Worm (Caenorhabditis elegans) whole organism, L1 larva: ENCODE results near the gene C09H10.9.

ENCODE experiments used
- C04F5.9 ChIP-seq: sonication (generic microtip); optimal IDR thresholded peaks from 2 replicates; lab custom pipeline; 2016; ENCODE audit warnings: missing genetic modification characterization, missing compliant biosample characterization
- C16A3.4 ChIP-seq: fragments of 150-350 bp; optimal IDR thresholded peaks from 2 replicates; lab custom pipeline; 2014; ENCODE audit warnings: missing biosample characterization, missing genetic modification characterization
- Y116A8C.19 ChIP-seq: sonication (generic microtip); optimal IDR thresholded peaks from 2 replicates; lab custom pipeline; 2016; ENCODE audit warnings: missing compliant biosample characterization, missing genetic modification characterization, borderline replicate concordance
- alr-1 ChIP-seq: fragments of 200-800 bp; sonication (Bioruptor generic); optimal IDR thresholded peaks from 2 replicates; lab custom pipeline; 2018; ENCODE audit warnings: borderline replicate concordance, mild to moderate bottlenecking, missing genetic modification characterization, missing compliant biosample characterization
- aly-2 ChIP-seq: fragments of 150-350 bp; optimal IDR thresholded peaks from 2 replicates; lab custom pipeline; 2014; ENCODE audit warnings: missing biosample characterization, missing genetic modification characterization
- blmp-1 ChIP-seq: fragments of 150-350 bp; optimal IDR thresholded peaks from 2 replicates; lab custom pipeline; 2014; ENCODE audit warnings: missing biosample characterization, missing genetic modification characterization
- ceh-63 ChIP-seq: fragments of 200-800 bp; sonication (Bioruptor generic); optimal IDR thresholded peaks from 2 replicates; lab custom pipeline; 2018; ENCODE audit warnings: mild to moderate bottlenecking, missing genetic modification characterization, missing compliant biosample characterization
- ceh-8 ChIP-seq: fragments of 200-800 bp; sonication (Bioruptor generic); optimal IDR thresholded peaks from 2 replicates; lab custom pipeline; 2018; ENCODE audit warnings: mild to moderate bottlenecking, missing genetic modification characterization, moderate library complexity, missing compliant biosample characterization
- dpl-1 ChIP-seq, 3 experiments: fragments of 150-350 bp in 2 of 3; sonication (generic microtip) in 1 of 3; optimal IDR thresholded peaks; 2 replicates each; lab custom pipeline; 2014 to 2017; ENCODE audit warnings: missing biosample characterization in 3 of 3, missing genetic modification characterization in 3 of 3, missing genetic modification reagents in 3 of 3
- efl-3 ChIP-seq: fragments of 200-800 bp; sonication (Bioruptor generic); optimal IDR thresholded peaks from 2 replicates; lab custom pipeline; 2018; ENCODE audit warnings: mild to moderate bottlenecking, missing genetic modification characterization, missing compliant biosample characterization
- egl-13 ChIP-seq: sonication (generic microtip); optimal IDR thresholded peaks from 2 replicates; lab custom pipeline; 2016; ENCODE audit warnings: missing genotype, missing genetic modification reagents, missing genetic modification characterization, missing compliant biosample characterization
- elt-3 ChIP-seq, 6 experiments: fragments of 150-350 bp in 1 of 6; sonication (generic microtip); optimal IDR thresholded peaks; 2 replicates each; lab custom pipeline; 2017 to 2018; ENCODE audit warnings: missing biosample characterization in 6 of 6, missing genetic modification characterization in 6 of 6, inconsistent platforms in 1 of 6
- fkh-10 ChIP-seq: sonication (generic microtip); optimal IDR thresholded peaks from 2 replicates; lab custom pipeline; 2017; ENCODE audit warnings: missing biosample characterization, missing genetic modification reagents, missing genetic modification characterization
- fos-1 ChIP-seq: fragments of 150-350 bp; optimal IDR thresholded peaks from 2 replicates; lab custom pipeline; 2014; ENCODE audit warnings: missing biosample characterization, missing genetic modification characterization
- grh-1 ChIP-seq: fragments of 200-800 bp; sonication (Bioruptor generic); IDR thresholded peaks from 2 replicates; pipeline ENCODE4 v1.3.6; 2022; ENCODE audit warnings: missing genetic modification reagents, missing genetic modification characterization, missing compliant biosample characterization
- hlh-4 ChIP-seq: sonication (generic microtip); optimal IDR thresholded peaks from 2 replicates; lab custom pipeline; 2016; ENCODE audit warnings: mild to moderate bottlenecking, missing genetic modification characterization, missing compliant biosample characterization
- lin-14 ChIP-seq: fragments of 200-800 bp; sonication (Bioruptor generic); optimal IDR thresholded peaks from 2 replicates; lab custom pipeline; 2018; ENCODE audit warnings: mild to moderate bottlenecking, missing genetic modification characterization, moderate library complexity, missing compliant biosample characterization
- lin-15B ChIP-seq: fragments of 150-350 bp; sonication (generic microtip); optimal IDR thresholded peaks from 3 replicates; lab custom pipeline; 2014; ENCODE audit warnings: missing biosample characterization, missing genetic modification characterization
- lin-35 ChIP-seq, 2 experiments: fragments of 150-350 bp; optimal IDR thresholded peaks; 2 replicates each; lab custom pipeline; 2014; ENCODE audit warnings: missing biosample characterization in 2 of 2, missing genetic modification characterization in 2 of 2, missing genetic modification reagents in 2 of 2
- lir-3 ChIP-seq: sonication (generic microtip); optimal IDR thresholded peaks from 2 replicates; lab custom pipeline; 2016; ENCODE audit warnings: mild to moderate bottlenecking, missing genetic modification characterization, moderate library complexity, missing compliant biosample characterization; ENCODE audit not compliant: poor library complexity
- mdl-1 ChIP-seq, 2 experiments: fragments of 150-350 bp; optimal IDR thresholded peaks; 2 replicates each; lab custom pipeline; 2014 to 2017; ENCODE audit warnings: missing biosample characterization in 2 of 2, missing genetic modification characterization in 2 of 2, inconsistent platforms in 1 of 2
- nhr-11 ChIP-seq: fragments of 150-350 bp; optimal IDR thresholded peaks from 2 replicates; lab custom pipeline; 2014; ENCODE audit warnings: missing biosample characterization, missing genetic modification characterization
- nhr-12 ChIP-seq: sonication (generic microtip); optimal IDR thresholded peaks from 2 replicates; lab custom pipeline; 2017; ENCODE audit warnings: missing biosample characterization, missing genetic modification characterization
- nhr-19 ChIP-seq: fragments of 200-800 bp; sonication (Bioruptor generic); conservative IDR thresholded peaks from 2 replicates; pipeline ENCODE4 v1.3.6; 2022; ENCODE audit warnings: missing genetic modification characterization, missing compliant biosample characterization
- nhr-20 ChIP-seq: sonication (generic microtip); optimal IDR thresholded peaks from 2 replicates; lab custom pipeline; 2016; ENCODE audit warnings: mild to moderate bottlenecking, missing genetic modification characterization, missing compliant biosample characterization
- nhr-237 ChIP-seq: fragments of 150-350 bp; optimal IDR thresholded peaks from 2 replicates; lab custom pipeline; 2014; ENCODE audit warnings: missing biosample characterization, missing genetic modification characterization
- nhr-76 ChIP-seq: sonication (generic microtip); optimal IDR thresholded peaks from 2 replicates; lab custom pipeline; 2017; ENCODE audit warnings: missing biosample characterization, missing genetic modification characterization
- nhr-84 ChIP-seq: sonication (generic microtip); optimal IDR thresholded peaks from 2 replicates; lab custom pipeline; 2017; ENCODE audit warnings: missing biosample characterization, missing genetic modification characterization
- nhr-85 ChIP-seq: sonication (generic microtip); peaks from one replicate; lab custom pipeline; 2016; ENCODE audit warnings: missing genetic modification characterization, inconsistent platforms, missing compliant biosample characterization
- pag-3 ChIP-seq: sonication (generic microtip); optimal IDR thresholded peaks from 2 replicates; lab custom pipeline; 2017; ENCODE audit warnings: missing genetic modification characterization, mild to moderate bottlenecking, missing compliant biosample characterization, antibody characterized with exemption, borderline replicate concordance; ENCODE audit not compliant: insufficient read depth
- pqm-1 ChIP-seq: sonication (generic microtip); optimal IDR thresholded peaks from 3 replicates; lab custom pipeline; 2017; ENCODE audit warnings: missing biosample characterization, missing genetic modification characterization
- rnt-1 ChIP-seq: sonication (generic microtip); optimal IDR thresholded peaks from 2 replicates; lab custom pipeline; 2016; ENCODE audit warnings: mild to moderate bottlenecking, missing genetic modification characterization, moderate library complexity, missing compliant biosample characterization
- sptf-1 ChIP-seq: fragments of 150-350 bp; optimal IDR thresholded peaks from 2 replicates; lab custom pipeline; 2014; ENCODE audit warnings: missing biosample characterization, missing genetic modification characterization
- sup-37 ChIP-seq: fragments of 200-800 bp; sonication (Bioruptor generic); optimal IDR thresholded peaks from 2 replicates; lab custom pipeline; 2018; ENCODE audit warnings: mild to moderate bottlenecking, missing genetic modification characterization, missing compliant biosample characterization
- swsn-7 ChIP-seq: sonication (generic microtip); optimal IDR thresholded peaks from 2 replicates; lab custom pipeline; 2016; ENCODE audit warnings: missing genetic modification characterization, missing compliant biosample characterization
- zag-1 ChIP-seq: fragments of 150-350 bp; optimal IDR thresholded peaks from 2 replicates; lab custom pipeline; 2014; ENCODE audit warnings: missing biosample characterization, missing genetic modification characterization
- zip-4 ChIP-seq: fragments of 200-800 bp; sonication (Bioruptor generic); optimal IDR thresholded peaks from 2 replicates; lab custom pipeline; 2018; ENCODE audit warnings: mild to moderate bottlenecking, missing genetic modification characterization, moderate library complexity, missing compliant biosample characterization
- ztf-11 ChIP-seq, 2 experiments: sonication (generic microtip); optimal IDR thresholded peaks; 2 replicates each; lab custom pipeline; 2016 to 2017; ENCODE audit warnings: missing genetic modification characterization in 2 of 2, missing biosample characterization in 1 of 2, missing compliant biosample characterization in 1 of 2
- ztf-4 ChIP-seq: fragments of 150-350 bp; optimal IDR thresholded peaks from 2 replicates; lab custom pipeline; 2014; ENCODE audit warnings: missing biosample characterization, missing genetic modification characterization

Gene C09H10.9

ce11 chrII:11076550-11076949 lies 27.7 kb upstream of the C09H10.9 start:
- TF ChIP-seq nhr-85 (tag; lab: Kevin White, UChicago) (peak; percentile 0), rnt-1 (peak; percentile 35), lin-14 (GFP tag; lab: Kevin White, UChicago) (peak; percentile 34), C04F5.9 (tag; lab: Kevin White, UChicago) (no peak), lin-35 (GFP tag; optimal IDR thresholded peaks at IDR 0.05; lab: Kevin White, UChicago) (no peak), blmp-1 (tag; lab: Kevin White, UChicago) (peak; percentile 57)

- TF ChIP-seq C16A3.4 (tag; lab: Kevin White, UChicago) (no peak), nhr-12 (no peak), nhr-76 (no peak), ceh-8 (GFP tag; lab: Kevin White, UChicago) (no peak), alr-1 (no peak), lin-35 (GFP tag; optimal IDR thresholded peaks at IDR 0.05; lab: Kevin White, UChicago) (no peak), ztf-11 (tag; optimal IDR thresholded peaks at IDR 0.05; lab: Kevin White, UChicago) (no peak), zag-1 (no peak), efl-3 (GFP tag; lab: Kevin White, UChicago) (no peak), hlh-4 (tag; lab: Kevin White, UChicago) (no peak), ztf-4 (tag; lab: Kevin White, UChicago) (no peak), Y116A8C.19 (no peak), fkh-10 (GFP tag; lab: Kevin White, UChicago) (no peak), nhr-11 (tag; lab: Kevin White, UChicago) (no peak), egl-13 (tag; lab: Kevin White, UChicago) (no peak), grh-1 (GFP tag; lab: Robert Waterston, UW) (no peak), lin-15B (tag; lab: Kevin White, UChicago) (no peak), sptf-1 (tag; lab: Kevin White, UChicago) (no peak), ceh-63 (GFP tag; lab: Kevin White, UChicago) (no peak), pag-3 (tag; lab: Kevin White, UChicago) (no peak)
Observed at ce11 chrII:11086770-11087169, 17.5 kb upstream of the C09H10.9 start.

ce11 chrII:11088137-11088536 lies 16.1 kb upstream of the C09H10.9 start:
- TF ChIP-seq Y116A8C.19: no peak
- no peak for TF ChIP-seq egl-13 (tag; lab: Kevin White, UChicago)
- peak; percentile 6 for TF ChIP-seq lin-14 (GFP tag; lab: Kevin White, UChicago)

DNA sequence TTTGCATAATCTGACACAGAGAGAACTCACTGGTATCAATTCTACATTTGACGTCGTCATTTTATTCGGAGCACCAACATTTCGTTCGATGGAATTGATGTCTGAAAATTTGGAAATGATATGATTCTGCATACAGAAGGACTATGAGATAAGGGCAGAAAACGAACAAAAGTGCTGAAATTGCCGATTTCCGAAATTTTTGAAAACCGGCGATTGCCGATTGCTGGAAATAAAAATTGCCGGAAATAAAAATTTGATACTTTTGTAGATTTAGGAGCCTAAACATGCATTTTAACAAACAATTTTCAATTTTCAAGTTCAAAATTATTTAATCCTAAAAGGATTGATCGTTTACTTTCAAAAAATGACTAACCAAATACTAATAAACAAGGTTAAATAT lies 14.9 kb upstream of the C09H10.9 start, which contains the start of gene unc-53:
TSS of gene unc-53 (minus strand) at position 101 of the 400 bp plus-strand sequence.
- TF ChIP-seq swsn-7 (tag; lab: Kevin White, UChicago) (no peak), lir-3 (no peak), nhr-237 (tag; lab: Kevin White, UChicago) (no peak), mdl-1 (tag; optimal IDR thresholded peaks at IDR 0.05; lab: Kevin White, UChicago) (no peak)

ce11 chrII:11091577-11091976 lies 12.7 kb upstream of the C09H10.9 start:
- TF ChIP-seq ceh-8 (GFP tag; lab: Kevin White, UChicago) (no peak), fkh-10 (GFP tag; lab: Kevin White, UChicago) (peak; percentile 75), elt-3 (tag; optimal IDR thresholded peaks at IDR 0.05; lab: Kevin White, UChicago) (no peak), lin-14 (GFP tag; lab: Kevin White, UChicago) (peak; percentile 69)

- TF ChIP-seq zip-4 (GFP tag; lab: Kevin White, UChicago) (no peak), lir-3 (no peak), blmp-1 (tag; lab: Kevin White, UChicago) (no peak), lin-35 (GFP tag; optimal IDR thresholded peaks at IDR 0.05; lab: Kevin White, UChicago) (no peak), pqm-1 (tag; lab: Kevin White, UChicago) (no peak), ztf-4 (tag; lab: Kevin White, UChicago) (no peak), nhr-85 (tag; lab: Kevin White, UChicago) (no peak), aly-2 (tag; lab: Kevin White, UChicago) (no peak), nhr-20 (tag; lab: Kevin White, UChicago) (no peak), nhr-19 (GFP tag; lab: Robert Waterston, UW) (no peak), dpl-1 (GFP tag; optimal IDR thresholded peaks at IDR 0.05; lab: Kevin White, UChicago) (no peak), nhr-84 (tag; lab: Kevin White, UChicago) (no peak), nhr-237 (tag; lab: Kevin White, UChicago) (no peak), sup-37 (no peak), fos-1 (tag; lab: Kevin White, UChicago) (no peak)
Observed at ce11 chrII:11092413-11092812, 11.8 kb upstream of the C09H10.9 start, which contains the start of gene rpl-42. rpl-42 (plus strand) TSS chrII:11092713.
